Fruit fly (Drosophila melanogaster) whole organism: ENCODE measurements around the gene mol.

ENCODE experiments used
- CG8478 ChIP-seq: fragments of >200 bp; optimal IDR thresholded peaks from 2 replicates; lab custom pipeline; 2018; ENCODE audit warnings: inconsistent platforms
- Dll ChIP-seq: fragments of >200 bp; optimal IDR thresholded peaks from 2 replicates; lab custom pipeline; 2017
- EcR ChIP-seq, 2 experiments: fragments of >200 bp; optimal IDR thresholded peaks; 2 replicates each; lab custom pipeline; 2017; ENCODE audit warnings: missing biosample characterization in 2 of 2, missing genetic modification characterization in 2 of 2, missing genetic modification reagents in 2 of 2
- pan ChIP-seq: fragments of >200 bp; optimal IDR thresholded peaks from 2 replicates; lab custom pipeline; 2017
- psq ChIP-seq: fragments of >200 bp; optimal IDR thresholded peaks from 2 replicates; lab custom pipeline; 2017
- usp ChIP-seq: fragments of >200 bp; optimal IDR thresholded peaks from 2 replicates; lab custom pipeline; 2017; ENCODE audit warnings: missing biosample characterization, missing genetic modification characterization, mixed read lengths

DNA sequence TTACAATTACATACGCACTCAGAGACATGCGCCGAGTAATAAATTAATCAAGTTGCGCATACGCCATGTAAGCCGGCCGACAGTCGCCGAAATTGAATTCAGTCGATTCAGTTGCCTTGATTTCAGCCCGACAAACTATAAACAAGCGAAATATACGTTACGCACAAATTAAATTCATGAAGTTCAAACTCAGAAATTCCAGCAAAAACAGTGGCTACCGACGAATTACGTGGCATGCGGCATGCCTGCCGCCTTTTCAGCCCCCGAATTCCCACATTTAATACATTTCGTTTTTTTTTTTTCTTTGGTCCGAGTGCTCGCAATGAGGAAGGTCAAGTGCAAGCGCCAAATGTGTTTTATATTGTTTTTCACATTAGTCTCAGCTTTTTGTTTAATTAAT lies 3.0 kb upstream of the mol start:
- TF ChIP-seq pan (lab: Kevin White, UChicago) (no peak), usp (GFP tag; lab: Kevin White, UChicago) (no peak), CG8478 (lab: Kevin White, UChicago) (no peak), EcR (GFP tag; optimal IDR thresholded peaks at IDR 0.05; lab: Kevin White, UChicago) (no peak), psq (lab: Kevin White, UChicago) (no peak), Dll (lab: Kevin White, UChicago) (no peak)
